Worm (Caenorhabditis elegans): ENCODE results near the gene C14A4.9.

The C14A4.9 gene

ce11 chrII:10556550-10557205, 42.5 kb upstream of the C14A4.9 start:
- TF ChIP-seq gmeb-1 (tag; optimal IDR thresholded peaks at IDR 0.05), result no peak
- no peak for TF ChIP-seq peb-1 (tag; optimal IDR thresholded peaks at IDR 0.05)
- no peak for TF ChIP-seq ZK546.5 (tag; optimal IDR thresholded peaks at IDR 0.05)
- no peak for TF ChIP-seq sem-4 (tag; optimal IDR thresholded peaks at IDR 0.05)
- peak; percentile 23 for TF ChIP-seq nhr-129 (tag; optimal IDR thresholded peaks at IDR 0.05)
- peak; percentile 39 for TF ChIP-seq fos-1 (tag; optimal IDR thresholded peaks at IDR 0.05)
- peak; percentile 45 for TF ChIP-seq sma-9 (GFP tag; optimal IDR thresholded peaks at IDR 0.05)
- no peak for TF ChIP-seq sma-9 (tag; optimal IDR thresholded peaks at IDR 0.05)
- no peak for TF ChIP-seq C34F6.9 (tag; optimal IDR thresholded peaks at IDR 0.05)
- no peak for TF ChIP-seq snpc-4 (tag; optimal IDR thresholded peaks at IDR 0.05)

DNA sequence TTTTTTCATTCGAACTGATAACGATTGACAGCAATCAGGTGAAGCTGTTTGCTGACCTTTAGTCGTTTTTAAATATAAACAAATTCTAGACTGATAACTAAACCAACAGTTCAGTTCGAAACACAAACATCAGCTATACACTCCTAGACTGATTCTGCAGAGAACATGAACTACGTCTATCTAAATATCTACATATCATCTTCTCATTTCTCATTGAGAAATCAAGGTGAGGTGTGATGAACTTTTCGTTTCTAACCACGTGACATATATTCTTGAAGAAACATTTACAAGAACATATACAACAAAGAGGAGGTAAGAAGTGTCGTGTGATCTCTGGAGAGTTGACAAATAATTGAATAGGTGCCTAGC, 41.9 kb upstream of the C14A4.9 start:
- TF ChIP-seq ztf-4 (tag; optimal IDR thresholded peaks at IDR 0.05) (peak; percentile 93), lsy-2 (tag; optimal IDR thresholded peaks at IDR 0.05) (peak in 1 of 2 experiments; percentile 62), lin-39 (tag; optimal IDR thresholded peaks at IDR 0.05) (no peak), ceh-82 (tag; optimal IDR thresholded peaks at IDR 0.05) (no peak), nhr-21 (tag; optimal IDR thresholded peaks at IDR 0.05) (peak; percentile 79), nhr-77 (tag; optimal IDR thresholded peaks at IDR 0.05) (no peak), C34F6.9 (tag; optimal IDR thresholded peaks at IDR 0.05) (peak; percentile 80), unc-39 (tag; optimal IDR thresholded peaks at IDR 0.05) (no peak), gmeb-1 (tag; optimal IDR thresholded peaks at IDR 0.05) (peak; percentile 37), nhr-6 (tag; optimal IDR thresholded peaks at IDR 0.05) (peak; percentile 71), aly-2 (tag; optimal IDR thresholded peaks at IDR 0.05) (no peak), mdl-1 (tag; optimal IDR thresholded peaks at IDR 0.05) (peak in 1 of 2 experiments; percentile 50), nhr-129 (tag; optimal IDR thresholded peaks at IDR 0.05) (peak; percentile 85), F13H6.1 (tag; optimal IDR thresholded peaks at IDR 0.05) (peak; percentile 36), ztf-11 (tag; optimal IDR thresholded peaks at IDR 0.05) (no peak), blmp-1 (tag; optimal IDR thresholded peaks at IDR 0.05; ENCODE audit: insufficient read depth) (peak; percentile 75), nhr-25 (tag; optimal IDR thresholded peaks at IDR 0.05) (peak; percentile 90), sma-3 (GFP tag; optimal IDR thresholded peaks at IDR 0.05) (peak; percentile 41), Y55F3AM.14 (GFP tag; optimal IDR thresholded peaks at IDR 0.05) (no peak), ama-1 (optimal IDR thresholded peaks at IDR 0.05) (peak; percentile 15), lin-13 (GFP tag; optimal IDR thresholded peaks at IDR 0.05) (peak; percentile 32), snpc-4 (tag; optimal IDR thresholded peaks at IDR 0.05) (peak; percentile 13), nhr-11 (tag; optimal IDR thresholded peaks at IDR 0.05) (peak; percentile 41), zag-1 (tag; optimal IDR thresholded peaks at IDR 0.05) (no peak), nhr-10 (tag; optimal IDR thresholded peaks at IDR 0.05) (no peak), nhr-23 (tag; optimal IDR thresholded peaks at IDR 0.05) (no peak), ceh-16 (tag; optimal IDR thresholded peaks at IDR 0.05) (no peak), sma-9 (GFP tag; optimal IDR thresholded peaks at IDR 0.05) (peak; percentile 77), sma-9 (tag; optimal IDR thresholded peaks at IDR 0.05) (no peak), nhr-12 (tag; optimal IDR thresholded peaks at IDR 0.05) (no peak), crh-2 (tag; optimal IDR thresholded peaks at IDR 0.05) (peak; percentile 79), fos-1 (tag; optimal IDR thresholded peaks at IDR 0.05) (peak; percentile 5)

DNA sequence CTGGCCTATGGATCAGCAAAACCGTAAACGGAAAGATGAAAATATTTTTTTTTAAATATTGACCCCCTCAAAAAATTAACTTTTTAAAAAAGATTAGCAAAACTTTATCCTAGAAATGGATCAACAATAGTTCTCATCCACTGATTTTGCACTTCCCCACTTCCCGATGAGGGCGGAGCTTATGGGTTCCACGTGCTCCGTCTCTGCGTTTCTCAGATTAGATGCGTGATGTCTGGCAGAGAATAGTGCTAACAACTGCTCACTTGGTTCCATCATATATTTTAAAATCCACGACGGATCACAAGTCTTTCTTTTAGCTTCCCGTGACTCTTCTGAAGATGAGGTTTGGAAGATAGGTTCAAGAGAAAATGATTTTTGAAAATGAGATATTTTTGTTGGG, 40.8 kb upstream of the C14A4.9 start:
- TF ChIP-seq F13H6.1 (tag; optimal IDR thresholded peaks at IDR 0.05) (peak; percentile 45), ceh-16 (tag; optimal IDR thresholded peaks at IDR 0.05) (no peak), ztf-1 (GFP tag; conservative IDR thresholded peaks at IDR 0.05) (no peak), sma-9 (GFP tag; optimal IDR thresholded peaks at IDR 0.05) (peak; percentile 66), sma-9 (tag; optimal IDR thresholded peaks at IDR 0.05) (no peak), nhr-129 (tag; optimal IDR thresholded peaks at IDR 0.05) (peak; percentile 58), mdl-1 (tag; optimal IDR thresholded peaks at IDR 0.05) (peak; percentile 6 to 43), nhr-6 (tag; optimal IDR thresholded peaks at IDR 0.05) (peak; percentile 20)

DNA sequence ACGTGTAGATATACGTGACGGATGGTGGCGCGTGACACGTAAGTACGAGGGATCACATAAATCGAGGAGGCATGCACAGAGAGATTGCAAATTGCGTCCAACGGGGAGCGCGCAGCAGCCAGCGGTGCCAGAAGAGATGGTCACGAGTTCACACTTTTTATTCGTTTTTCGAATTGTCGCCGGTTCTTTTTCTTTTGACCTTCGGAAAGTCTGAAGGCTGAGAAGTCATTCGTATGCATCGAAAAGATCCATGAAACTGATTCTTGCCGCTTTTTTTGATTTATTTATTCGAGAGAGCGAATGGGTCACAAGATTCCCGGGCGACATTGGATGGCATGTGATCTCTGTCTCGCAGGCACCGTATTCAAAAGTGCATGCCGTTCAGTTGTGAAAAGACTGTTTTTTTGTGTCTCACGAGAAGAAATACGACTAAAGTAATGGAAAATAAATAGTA, 40.1 kb upstream of the C14A4.9 start:
- TF ChIP-seq gmeb-1 (tag; optimal IDR thresholded peaks at IDR 0.05) (peak; percentile 60), snpc-4 (tag; optimal IDR thresholded peaks at IDR 0.05) (peak; percentile 28), sem-4 (tag; optimal IDR thresholded peaks at IDR 0.05) (peak; percentile 73), unc-39 (tag; optimal IDR thresholded peaks at IDR 0.05) (no peak), nhr-25 (tag; optimal IDR thresholded peaks at IDR 0.05) (peak; percentile 85), ceh-16 (tag; optimal IDR thresholded peaks at IDR 0.05) (no peak), sma-9 (GFP tag; optimal IDR thresholded peaks at IDR 0.05) (peak; percentile 73), sma-9 (tag; optimal IDR thresholded peaks at IDR 0.05) (no peak), nhr-23 (tag; optimal IDR thresholded peaks at IDR 0.05) (no peak), elt-3 (tag; optimal IDR thresholded peaks at IDR 0.05) (no peak), aly-2 (tag; optimal IDR thresholded peaks at IDR 0.05) (no peak), skn-1 (tag; optimal IDR thresholded peaks at IDR 0.05) (no peak), nhr-10 (tag; optimal IDR thresholded peaks at IDR 0.05) (no peak), sma-3 (GFP tag; optimal IDR thresholded peaks at IDR 0.05) (peak; percentile 59), fos-1 (tag; optimal IDR thresholded peaks at IDR 0.05) (no peak), F13H6.1 (tag; optimal IDR thresholded peaks at IDR 0.05) (peak; percentile 50), C34F6.9 (tag; optimal IDR thresholded peaks at IDR 0.05) (peak; percentile 86), nhr-21 (tag; optimal IDR thresholded peaks at IDR 0.05) (peak; percentile 68), nhr-11 (tag; optimal IDR thresholded peaks at IDR 0.05) (no peak), nhr-129 (tag; optimal IDR thresholded peaks at IDR 0.05) (peak; percentile 77), nhr-6 (tag; optimal IDR thresholded peaks at IDR 0.05) (no peak), alr-1 (tag; optimal IDR thresholded peaks at IDR 0.05) (no peak), zag-1 (tag; optimal IDR thresholded peaks at IDR 0.05) (no peak), ama-1 (optimal IDR thresholded peaks at IDR 0.05) (peak; percentile 81), R02D3.7 (tag; optimal IDR thresholded peaks at IDR 0.05) (no peak), lsy-2 (tag; optimal IDR thresholded peaks at IDR 0.05) (peak in 1 of 2 experiments; percentile 67), lin-39 (tag; optimal IDR thresholded peaks at IDR 0.05) (no peak), unc-62 (GFP tag; optimal IDR thresholded peaks at IDR 0.05) (no peak), peb-1 (tag; optimal IDR thresholded peaks at IDR 0.05) (no peak), ztf-11 (tag; optimal IDR thresholded peaks at IDR 0.05) (no peak), mbf-1 (tag; optimal IDR thresholded peaks at IDR 0.05) (no peak)

Data from whole organism, L2 larva.